Worm (Caenorhabditis elegans): Measurements from ENCODE around the gene Y22F5A.11.

The Y22F5A.11 gene

ce11 chrV:10245615-10246014, 29.8 kb downstream of the Y22F5A.11 start (continued):
- TF ChIP-seq nhr-77 (tag; optimal IDR thresholded peaks at IDR 0.05) (peak; percentile 34), ceh-28 (tag; optimal IDR thresholded peaks at IDR 0.05) (no peak), daf-16 (GFP tag; optimal IDR thresholded peaks at IDR 0.05) (no peak), daf-16 (tag; optimal IDR thresholded peaks at IDR 0.05) (peak; percentile 100), zip-11 (GFP tag; IDR thresholded peaks at IDR 0.05) (no peak), dmd-6 (GFP tag; IDR thresholded peaks at IDR 0.05) (no peak), T20F7.1 (GFP tag; optimal IDR thresholded peaks at IDR 0.05) (no peak), mdt-29 (GFP tag; IDR thresholded peaks at IDR 0.05) (no peak), zfp-2 (tag; optimal IDR thresholded peaks at IDR 0.05) (no peak), pqm-1 (tag; optimal IDR thresholded peaks at IDR 0.05) (peak; percentile 22)

- TF ChIP-seq ZK546.5 (tag; optimal IDR thresholded peaks at IDR 0.05) (no peak), lin-29 (GFP tag; IDR thresholded peaks at IDR 0.05) (no peak), lin-1 (GFP tag; IDR thresholded peaks at IDR 0.05) (no peak), nhr-28 (tag; optimal IDR thresholded peaks at IDR 0.05) (peak; percentile 67), dmd-8 (GFP tag; IDR thresholded peaks at IDR 0.05) (no peak), Y5F2A.4 (GFP tag; optimal IDR thresholded peaks at IDR 0.05) (no peak), ces-1 (GFP tag; optimal IDR thresholded peaks at IDR 0.05) (no peak), daf-12 (tag; optimal IDR thresholded peaks at IDR 0.05) (no peak), ztf-11 (tag; optimal IDR thresholded peaks at IDR 0.05) (no peak), nhr-6 (tag; optimal IDR thresholded peaks at IDR 0.05) (no peak), hlh-30 (tag; optimal IDR thresholded peaks at IDR 0.05; ENCODE audit: insufficient read depth) (peak; percentile 20), tra-1 (GFP tag; IDR thresholded peaks at IDR 0.05) (no peak), nhr-111 (GFP tag; optimal IDR thresholded peaks at IDR 0.05) (no peak), dve-1 (tag; optimal IDR thresholded peaks at IDR 0.05; ENCODE audit: insufficient read depth) (peak; percentile 57), lsy-2 (tag; optimal IDR thresholded peaks at IDR 0.05) (no peak), dmd-6 (GFP tag; IDR thresholded peaks at IDR 0.05) (peak; percentile 18; the same call in 1 of the 2 replicates), vab-7 (GFP tag; IDR thresholded peaks at IDR 0.05) (no peak), dmd-9 (GFP tag; IDR thresholded peaks at IDR 0.05) (no peak), lin-13 (GFP tag; optimal IDR thresholded peaks at IDR 0.05) (no peak), daf-16 (GFP tag; optimal IDR thresholded peaks at IDR 0.05) (no peak), daf-16 (tag; optimal IDR thresholded peaks at IDR 0.05) (peak; percentile 73), hmg-1.1 (GFP tag; IDR thresholded peaks at IDR 0.05) (no peak), set-16 (GFP tag; IDR thresholded peaks at IDR 0.05) (no peak), nhr-237 (tag; optimal IDR thresholded peaks at IDR 0.05) (no peak), tag-97 (GFP tag; IDR thresholded peaks at IDR 0.05) (no peak), arid-1 (GFP tag; conservative IDR thresholded peaks at IDR 0.05) (no peak), nhr-76 (tag; optimal IDR thresholded peaks at IDR 0.05) (no peak), duxl-1 (tag; optimal IDR thresholded peaks at IDR 0.05; ENCODE audit: poor library complexity) (no peak), T20F7.1 (GFP tag; optimal IDR thresholded peaks at IDR 0.05) (no peak), Y75B8A.6 (GFP tag; IDR thresholded peaks at IDR 0.05) (no peak), mxl-3 (GFP tag; optimal IDR thresholded peaks at IDR 0.05) (no peak), R02D3.7 (tag; optimal IDR thresholded peaks at IDR 0.05) (no peak), T26A8.4 (GFP tag; IDR thresholded peaks at IDR 0.05) (no peak), jun-1 (tag; optimal IDR thresholded peaks at IDR 0.05) (no peak), zfp-3 (GFP tag; conservative IDR thresholded peaks at IDR 0.05) (no peak), mdl-1 (tag; optimal IDR thresholded peaks at IDR 0.05) (peak in 1 of 2 experiments; percentile 5), unc-39 (tag; optimal IDR thresholded peaks at IDR 0.05) (no peak), F10B5.3 (tag; optimal IDR thresholded peaks at IDR 0.05) (no peak), spr-3 (GFP tag; optimal IDR thresholded peaks at IDR 0.05) (no peak), mes-2 (tag; optimal IDR thresholded peaks at IDR 0.05; ENCODE audit: poor library complexity, severe bottlenecking) (no peak), fos-1 (tag; optimal IDR thresholded peaks at IDR 0.05) (no peak), pqm-1 (tag; optimal IDR thresholded peaks at IDR 0.05) (peak; percentile 50), snpc-4 (tag; optimal IDR thresholded peaks at IDR 0.05) (no peak), nhr-77 (tag; optimal IDR thresholded peaks at IDR 0.05) (no peak)
Measured at ce11 chrV:10244018-10244720, 31.3 kb downstream of the Y22F5A.11 start.

All from whole organism, L4 larva.